Fruit fly (Drosophila melanogaster): ENCODE data around the gene defl.

DNA sequence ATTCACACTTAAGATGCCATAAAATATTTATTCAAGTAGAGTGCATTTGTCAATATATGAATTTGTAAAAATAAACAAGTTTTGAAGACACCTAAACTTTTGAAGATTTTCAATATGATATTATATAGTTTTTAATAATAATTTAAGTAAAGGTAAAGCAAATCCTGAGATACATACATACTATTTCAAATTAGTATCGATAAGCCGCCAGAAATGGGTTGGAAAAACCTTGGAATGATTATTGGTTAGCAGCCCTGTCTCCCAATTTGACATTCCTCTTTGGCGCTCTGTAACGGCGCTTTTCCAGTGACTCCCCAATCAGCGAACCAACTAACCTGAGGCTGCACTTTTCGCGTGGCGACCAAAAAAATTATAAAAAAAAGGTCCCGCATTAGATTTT is 42.3 kb upstream of the defl start, which contains the start of gene alphaTub67C:
- no peak for TF ChIP-seq h (optimal IDR thresholded peaks at IDR 0.05)
- TF ChIP-seq insv (optimal IDR thresholded peaks at IDR 0.05) = no peak
- no peak for TF ChIP-seq ttk (optimal IDR thresholded peaks at IDR 0.05)
